Fruit fly (Drosophila melanogaster) whole organism, prepupa: ENCODE measurements around the gene Hsp110.

ENCODE experiments used
- Blimp-1 ChIP-seq: fragments of 200-800 bp; sonication (Bioruptor generic); optimal IDR thresholded peaks from 3 replicates; lab custom pipeline; 2017; ENCODE audit warnings: missing biosample characterization, missing genetic modification characterization, mild to moderate bottlenecking, moderate library complexity, missing genetic modification reagents
- CG10631 ChIP-seq: fragments of 200-800 bp; sonication (Bioruptor generic); optimal IDR thresholded peaks from 2 replicates; lab custom pipeline; 2016; ENCODE audit warnings: missing biosample characterization, missing genetic modification characterization
- CG10669 ChIP-seq: fragments of 200-800 bp; sonication (Bioruptor generic); optimal IDR thresholded peaks from 3 replicates; lab custom pipeline; 2018; ENCODE audit warnings: missing biosample characterization, mild to moderate bottlenecking, missing genetic modification characterization, moderate library complexity
- CG11294 ChIP-seq: fragments of 200-800 bp; sonication (Bioruptor generic); IDR thresholded peaks from 2 replicates; pipeline ENCODE4 v1.3.6; 2022; ENCODE audit warnings: missing biosample characterization, missing genetic modification characterization
- CG11762 ChIP-seq: fragments of 200-800 bp; sonication (Bioruptor generic); optimal IDR thresholded peaks from 3 replicates; lab custom pipeline; 2016; ENCODE audit warnings: missing biosample characterization, missing genetic modification characterization; ENCODE audit not compliant: insufficient read depth
- CG11902 ChIP-seq: fragments of 200-800 bp; sonication (Bioruptor generic); optimal IDR thresholded peaks from 3 replicates; lab custom pipeline; 2016; ENCODE audit warnings: missing biosample characterization, missing genetic modification characterization
- CG15336 ChIP-seq: fragments of 200-800 bp; sonication (Bioruptor generic); IDR thresholded peaks from 2 replicates; pipeline ENCODE4 v1.3.6; 2022; ENCODE audit warnings: missing biosample characterization, missing genetic modification characterization
- CG1621 ChIP-seq: fragments of 200-800 bp; sonication (Bioruptor generic); optimal IDR thresholded peaks from 3 replicates; lab custom pipeline; 2018; ENCODE audit warnings: missing biosample characterization, mild to moderate bottlenecking, missing genetic modification characterization
- CG16779 ChIP-seq: fragments of 200-800 bp; sonication (Bioruptor generic); optimal IDR thresholded peaks from 3 replicates; lab custom pipeline; 2017; ENCODE audit warnings: missing biosample characterization, mild to moderate bottlenecking, missing genetic modification characterization
- CG3032 ChIP-seq: fragments of 200-800 bp; optimal IDR thresholded peaks from 2 replicates; lab custom pipeline; 2019; ENCODE audit warnings: missing biosample characterization, mild to moderate bottlenecking, missing genetic modification characterization, moderate library complexity
- CG31627 ChIP-seq: fragments of 200-800 bp; sonication (Bioruptor generic); optimal IDR thresholded peaks from 3 replicates; lab custom pipeline; 2016; ENCODE audit warnings: missing biosample characterization, missing genetic modification characterization
- CG32006 ChIP-seq: fragments of 200-800 bp; sonication (Bioruptor generic); optimal IDR thresholded peaks from 3 replicates; lab custom pipeline; 2017; ENCODE audit warnings: missing biosample characterization, mild to moderate bottlenecking, missing genetic modification characterization
- CG34406 ChIP-seq: fragments of 200-800 bp; sonication (Bioruptor generic); optimal IDR thresholded peaks from 3 replicates; lab custom pipeline; 2016; ENCODE audit warnings: missing biosample characterization, missing genetic modification characterization
- CG3919 ChIP-seq: fragments of 200-800 bp; sonication (Bioruptor generic); optimal IDR thresholded peaks from 3 replicates; lab custom pipeline; 2016; ENCODE audit warnings: missing biosample characterization, missing genetic modification characterization
- CG4318 ChIP-seq: fragments of 200-800 bp; sonication (Bioruptor generic); optimal IDR thresholded peaks from 3 replicates; lab custom pipeline; 2017; ENCODE audit warnings: missing biosample characterization, mild to moderate bottlenecking, missing genetic modification characterization
- CG6808 ChIP-seq: fragments of 200-800 bp; sonication (Bioruptor generic); optimal IDR thresholded peaks from 3 replicates; lab custom pipeline; 2017; ENCODE audit warnings: missing biosample characterization, missing genetic modification characterization, mild to moderate bottlenecking, moderate library complexity, missing genetic modification reagents
- CG6854 ChIP-seq: fragments of 200-800 bp; sonication (Bioruptor generic); optimal IDR thresholded peaks from 2 replicates; lab custom pipeline; 2017; ENCODE audit warnings: missing biosample characterization, mild to moderate bottlenecking, missing genetic modification characterization
- CG7368 ChIP-seq: fragments of 200-800 bp; sonication (Bioruptor generic); optimal IDR thresholded peaks from 3 replicates; lab custom pipeline; 2016; ENCODE audit warnings: missing biosample characterization, missing genetic modification characterization
- CG8119 ChIP-seq: fragments of 200-800 bp; sonication (Bioruptor generic); IDR thresholded peaks from 3 replicates; pipeline ENCODE4 v1.3.6; 2022; ENCODE audit warnings: missing biosample characterization, missing genetic modification characterization
- CG8319 ChIP-seq: fragments of 200-800 bp; sonication (Bioruptor generic); optimal IDR thresholded peaks from 3 replicates; lab custom pipeline; 2016; ENCODE audit warnings: missing biosample characterization, missing genetic modification characterization
- CG8632 ChIP-seq: fragments of 200-800 bp; sonication (Bioruptor generic); optimal IDR thresholded peaks from 3 replicates; lab custom pipeline; 2016; ENCODE audit warnings: missing biosample characterization, missing genetic modification characterization
- Eip75B ChIP-seq: fragments of 200-800 bp; sonication (Bioruptor generic); optimal IDR thresholded peaks from 3 replicates; lab custom pipeline; 2016; ENCODE audit warnings: missing biosample characterization, missing genetic modification characterization
- Ets21C ChIP-seq: fragments of 200-800 bp; sonication (Bioruptor generic); optimal IDR thresholded peaks from 3 replicates; lab custom pipeline; 2016; ENCODE audit warnings: missing biosample characterization, missing genetic modification characterization
- Ets96B ChIP-seq: fragments of 200-800 bp; optimal IDR thresholded peaks from 2 replicates; lab custom pipeline; 2019; ENCODE audit warnings: missing biosample characterization, mild to moderate bottlenecking, missing genetic modification characterization, moderate library complexity
- Hr38 ChIP-seq: sonication (Bioruptor generic); optimal IDR thresholded peaks from 2 replicates; lab custom pipeline; 2016; ENCODE audit warnings: missing biosample characterization, missing genetic modification characterization
- Hr39 ChIP-seq: fragments of 200-800 bp; sonication (Bioruptor generic); optimal IDR thresholded peaks from 2 replicates; lab custom pipeline; 2016; ENCODE audit warnings: missing biosample characterization, missing genetic modification characterization
- Met ChIP-seq: fragments of 200-800 bp; sonication (Bioruptor generic); optimal IDR thresholded peaks from 3 replicates; lab custom pipeline; 2016; ENCODE audit warnings: missing biosample characterization, missing genetic modification characterization
- OdsH ChIP-seq: fragments of 200-800 bp; sonication (Bioruptor generic); optimal IDR thresholded peaks from 3 replicates; lab custom pipeline; 2016; ENCODE audit warnings: missing biosample characterization, missing genetic modification characterization
- Smox ChIP-seq: fragments of 200-800 bp; sonication (Bioruptor generic); optimal IDR thresholded peaks from 3 replicates; lab custom pipeline; 2016; ENCODE audit warnings: missing biosample characterization, missing genetic modification characterization
- Sox102F ChIP-seq: fragments of 200-800 bp; sonication (Bioruptor generic); optimal IDR thresholded peaks from 2 replicates; lab custom pipeline; 2016; ENCODE audit warnings: missing biosample characterization, mild to moderate bottlenecking, missing genetic modification characterization
- Sox14 ChIP-seq: fragments of 200-800 bp; sonication (Bioruptor generic); optimal IDR thresholded peaks from 3 replicates; lab custom pipeline; 2016; ENCODE audit warnings: missing biosample characterization, missing genetic modification characterization
- Sox15 ChIP-seq: fragments of 200-800 bp; sonication (Bioruptor generic); optimal IDR thresholded peaks from 3 replicates; lab custom pipeline; 2016; ENCODE audit warnings: missing biosample characterization, missing genetic modification characterization
- acj6 ChIP-seq: fragments of 200-800 bp; sonication (Bioruptor generic); optimal IDR thresholded peaks from 3 replicates; lab custom pipeline; 2016; ENCODE audit warnings: missing biosample characterization, missing genetic modification characterization
- cyc ChIP-seq: fragments of 200-800 bp; sonication (Bioruptor generic); optimal IDR thresholded peaks from 3 replicates; lab custom pipeline; 2016; ENCODE audit warnings: missing biosample characterization, missing genetic modification characterization
- dac ChIP-seq: fragments of 200-800 bp; sonication (Bioruptor generic); optimal IDR thresholded peaks from 2 replicates; lab custom pipeline; 2017; ENCODE audit warnings: missing biosample characterization, mild to moderate bottlenecking, missing genetic modification characterization
- eg ChIP-seq: fragments of 200-800 bp; sonication (Bioruptor generic); IDR thresholded peaks from 3 replicates; pipeline ENCODE4 v1.3.6; 2022; ENCODE audit warnings: missing biosample characterization, missing genetic modification characterization
- esn ChIP-seq: fragments of 200-800 bp; sonication (Bioruptor generic); optimal IDR thresholded peaks from 2 replicates; lab custom pipeline; 2016; ENCODE audit warnings: missing biosample characterization, mild to moderate bottlenecking, missing genetic modification characterization, moderate library complexity
- fd85E ChIP-seq: fragments of 200-800 bp; sonication (Bioruptor generic); optimal IDR thresholded peaks from 3 replicates; lab custom pipeline; 2016; ENCODE audit warnings: missing biosample characterization, missing genetic modification characterization
- fkh ChIP-seq: fragments of 200-800 bp; sonication (Bioruptor generic); optimal IDR thresholded peaks from 3 replicates; lab custom pipeline; 2017; ENCODE audit warnings: missing biosample characterization, mild to moderate bottlenecking, missing genetic modification characterization, moderate library complexity
- lz ChIP-seq: fragments of 200-800 bp; sonication (Bioruptor generic); optimal IDR thresholded peaks from 3 replicates; lab custom pipeline; 2016; ENCODE audit warnings: missing biosample characterization, missing genetic modification characterization
- net ChIP-seq: fragments of 200-800 bp; sonication (Bioruptor generic); optimal IDR thresholded peaks from 3 replicates; lab custom pipeline; 2016; ENCODE audit warnings: missing biosample characterization, missing genetic modification characterization
- pdm3 ChIP-seq: fragments of 200-800 bp; sonication (Bioruptor generic); optimal IDR thresholded peaks from 3 replicates; lab custom pipeline; 2016; ENCODE audit warnings: missing biosample characterization, missing genetic modification characterization
- salr ChIP-seq, 2 experiments: fragments of 200-800 bp; sonication (Bioruptor generic); optimal IDR thresholded peaks; 3 replicates each; lab custom pipeline; 2016 to 2018; ENCODE audit warnings: missing biosample characterization in 2 of 2, missing genetic modification characterization in 2 of 2, mild to moderate bottlenecking in 1 of 2
- spab ChIP-seq: fragments of 200-800 bp; sonication (Bioruptor generic); optimal IDR thresholded peaks from 2 replicates; lab custom pipeline; 2017; ENCODE audit warnings: missing biosample characterization, mild to moderate bottlenecking, missing genetic modification characterization, missing genetic modification reagents
- svp ChIP-seq: fragments of 200-800 bp; sonication (Bioruptor generic); peaks from one replicate; lab custom pipeline; 2016; ENCODE audit warnings: missing biosample characterization, missing genetic modification characterization
- topi ChIP-seq: fragments of 200-800 bp; sonication (Bioruptor generic); optimal IDR thresholded peaks from 3 replicates; lab custom pipeline; 2016; ENCODE audit warnings: missing biosample characterization, missing genetic modification characterization
- vri ChIP-seq: fragments of 200-800 bp; sonication (Bioruptor generic); optimal IDR thresholded peaks from 3 replicates; lab custom pipeline; 2016; ENCODE audit warnings: missing biosample characterization, mild to moderate bottlenecking, missing genetic modification characterization

Hsp110 gene

dm6 chr3L:14063241-14064064, 26.6 kb downstream of the Hsp110 start (continued):
- peak; percentile 61 for TF ChIP-seq CG4318 (GFP tag; lab: Kevin White, UChicago)
- TF ChIP-seq, all 60 proteins: peak for 22

DNA sequence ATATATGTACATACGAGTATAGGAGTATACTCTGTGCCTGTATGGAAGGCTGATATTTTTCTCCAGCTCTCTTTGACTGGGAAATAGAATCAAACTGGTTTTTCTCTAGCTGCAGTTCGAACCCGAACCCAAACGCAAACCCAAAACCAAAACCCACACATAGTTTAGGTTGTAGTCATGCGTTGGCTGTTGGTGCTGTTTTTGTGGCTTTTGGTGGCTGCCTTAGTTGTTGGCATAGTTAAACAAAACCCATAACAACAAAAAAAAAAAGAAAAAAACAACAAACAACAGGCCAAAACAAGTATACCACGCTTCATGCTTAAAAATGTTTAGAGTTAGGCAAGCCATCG, 27.2 kb downstream of the Hsp110 start:
- TF ChIP-seq Hr38 (no peak), eg (GFP tag; lab: Robert Waterston, UW) (0 out of 3 replicates have a peak, but pooled peaks have one; percentile 19), acj6 (GFP tag; lab: Kevin White, UChicago) (no peak), Ets96B (tag; lab: Kevin White, UChicago) (no peak)
- TF ChIP-seq, all 60 proteins: peak for 1

- no peak for TF ChIP-seq CG10669 (GFP tag; lab: Kevin White, UChicago)
- TF ChIP-seq CG10631 (GFP tag; lab: Kevin White, UChicago), result no peak
- no peak for TF ChIP-seq CG11902 (GFP tag; lab: Kevin White, UChicago)
- TF ChIP-seq CG3032 (tag; lab: Kevin White, UChicago), result peak; percentile 23
- no peak for TF ChIP-seq CG7368 (GFP tag; lab: Kevin White, UChicago)
- TF ChIP-seq Eip75B, result no peak
- TF ChIP-seq dac (GFP tag; lab: Kevin White, UChicago), result no peak
- TF ChIP-seq CG3919, result no peak
- TF ChIP-seq fd85E (GFP tag; lab: Kevin White, UChicago), result no peak
- peak; percentile 22 for TF ChIP-seq esn (GFP tag; lab: Kevin White, UChicago)
- no peak; the same call in 2 of the 3 replicates for TF ChIP-seq eg (GFP tag; lab: Robert Waterston, UW)
- TF ChIP-seq Blimp-1 (GFP tag; lab: Kevin White, UChicago), result peak; percentile 38
- TF ChIP-seq lz, result no peak
- TF ChIP-seq salr (GFP tag; optimal IDR thresholded peaks at IDR 0.05; lab: Kevin White, UChicago), result no peak
- TF ChIP-seq CG32006 (GFP tag; lab: Kevin White, UChicago), result no peak
- TF ChIP-seq CG6854, result no peak
- TF ChIP-seq pdm3 (GFP tag; lab: Kevin White, UChicago), result no peak
- no peak for TF ChIP-seq cyc (GFP tag; lab: Kevin White, UChicago)
- no peak for TF ChIP-seq net (GFP tag; lab: Kevin White, UChicago)
- no peak for TF ChIP-seq CG6808
- no peak for TF ChIP-seq CG4318 (GFP tag; lab: Kevin White, UChicago)
- no peak for TF ChIP-seq OdsH (GFP tag; lab: Kevin White, UChicago)
- no peak for TF ChIP-seq Sox15 (GFP tag; lab: Kevin White, UChicago)
- TF ChIP-seq CG11294 (GFP tag; lab: Robert Waterston, UW), result no peak
- no peak for TF ChIP-seq CG16779 (tag; lab: Kevin White, UChicago)
- TF ChIP-seq Ets21C (GFP tag; lab: Kevin White, UChicago), result no peak
- TF ChIP-seq CG8119 (GFP tag; lab: Robert Waterston, UW), result no peak
- TF ChIP-seq Met, result peak; percentile 8
- no peak for TF ChIP-seq CG11762 (GFP tag; lab: Kevin White, UChicago)
- no peak for TF ChIP-seq CG15336 (GFP tag; lab: Robert Waterston, UW)
- TF ChIP-seq CG34406 (GFP tag; lab: Kevin White, UChicago), result no peak
- TF ChIP-seq spab (GFP tag; lab: Kevin White, UChicago), result no peak
- no peak for TF ChIP-seq CG1621 (tag; lab: Kevin White, UChicago)
- no peak for TF ChIP-seq CG31627 (GFP tag; lab: Kevin White, UChicago)
- no peak for TF ChIP-seq Hr39 (GFP tag; lab: Kevin White, UChicago)
- peak; percentile 79 for TF ChIP-seq svp (GFP tag; lab: Kevin White, UChicago)
- TF ChIP-seq Hr38, result no peak
- no peak for TF ChIP-seq CG8632 (GFP tag; lab: Kevin White, UChicago)
- no peak for TF ChIP-seq Sox102F (GFP tag; lab: Kevin White, UChicago)
- no peak for TF ChIP-seq CG8319 (GFP tag; lab: Kevin White, UChicago)
- no peak for TF ChIP-seq topi (GFP tag; lab: Kevin White, UChicago)
- peak; percentile 44 for TF ChIP-seq vri (GFP tag; lab: Kevin White, UChicago)
- no peak for TF ChIP-seq Smox (GFP tag; lab: Kevin White, UChicago)
- no peak for TF ChIP-seq fkh
- TF ChIP-seq Sox14 (GFP tag; lab: Kevin White, UChicago), result peak; percentile 17
- no peak for TF ChIP-seq Ets96B (tag; lab: Kevin White, UChicago)
Measured at dm6 chr3L:14071621-14072020, 34.8 kb downstream of the Hsp110 start, which contains the start of gene Pex1. Gene Pex1, plus strand, starts transcription at chr3L:14071892.
